Worm (Caenorhabditis elegans) whole organism, L1 larva: ENCODE results near the gene C09G9.5.

Experiments
- ceh-82 ChIP-seq, 3 experiments: fragments of 150-350 bp in 1 of 3; sonication (generic microtip) in 2 of 3; optimal IDR thresholded peaks; 2 replicates each; lab custom pipeline; 2014 to 2017; ENCODE audit warnings: missing biosample characterization in 3 of 3, missing genetic modification characterization in 3 of 3
- nhr-11 ChIP-seq: fragments of 150-350 bp; optimal IDR thresholded peaks from 2 replicates; lab custom pipeline; 2014; ENCODE audit warnings: missing biosample characterization, missing genetic modification characterization
- pag-3 ChIP-seq: sonication (generic microtip); optimal IDR thresholded peaks from 2 replicates; lab custom pipeline; 2017; ENCODE audit warnings: missing genetic modification characterization, mild to moderate bottlenecking, missing compliant biosample characterization, antibody characterized with exemption, borderline replicate concordance; ENCODE audit not compliant: insufficient read depth
- snpc-4 ChIP-seq: fragments of 150-350 bp; optimal IDR thresholded peaks from 2 replicates; lab custom pipeline; 2014; ENCODE audit warnings: missing biosample characterization, missing genetic modification characterization

DNA sequence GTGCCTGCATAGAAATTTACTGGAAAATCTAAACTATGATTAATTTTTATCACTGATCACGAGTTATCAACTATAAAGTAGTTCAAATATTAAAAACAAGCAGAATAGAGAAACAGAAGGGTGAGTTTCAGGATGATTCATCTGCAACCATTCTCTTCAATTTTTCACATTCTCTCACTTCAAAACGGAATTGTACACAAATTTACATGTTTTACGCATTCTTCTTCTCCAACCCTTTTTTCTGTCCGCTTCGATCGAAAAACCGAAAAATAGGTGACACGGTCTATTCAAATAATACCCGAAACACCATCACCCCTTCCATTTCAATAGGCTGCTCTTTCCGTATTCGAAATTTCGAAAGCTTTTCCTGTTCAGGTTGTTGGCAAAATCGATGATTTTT is 47.2 kb downstream of the C09G9.5 start, which contains the start of gene D1046.4:
- TF ChIP-seq snpc-4 (tag; lab: Kevin White, UChicago) = no peak
- no peak for TF ChIP-seq pag-3
- TF ChIP-seq ceh-82 (tag; optimal IDR thresholded peaks at IDR 0.05; lab: Kevin White, UChicago) = no peak
- no peak for TF ChIP-seq nhr-11 (tag; lab: Kevin White, UChicago)
